Worm (Caenorhabditis elegans): ENCODE data around the gene R05H5.3.

Gene R05H5.3

DNA sequence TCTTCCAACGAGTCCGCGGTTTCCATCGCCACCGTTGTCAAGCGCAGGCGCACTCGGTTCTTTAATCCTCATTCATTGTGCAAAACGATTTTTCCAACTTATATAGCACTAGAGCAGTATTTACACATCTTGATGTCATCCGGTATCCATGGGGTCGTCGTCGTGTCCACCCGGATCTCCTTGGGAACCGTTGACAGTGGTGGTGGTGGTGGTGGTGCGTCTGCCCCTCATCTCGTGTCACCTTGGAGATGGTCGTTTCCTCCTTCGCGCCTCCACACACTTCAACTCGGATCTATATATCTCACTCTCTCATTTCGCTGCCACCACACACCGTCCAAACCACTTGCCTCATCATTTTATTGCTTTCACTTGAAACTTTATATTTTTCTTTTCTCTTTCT, 34.6 kb upstream of the R05H5.3 start:
- TF ChIP-seq mdl-1 (tag; optimal IDR thresholded peaks at IDR 0.05) (no peak), dpl-1 (GFP tag; optimal IDR thresholded peaks at IDR 0.05) (no peak), fkh-8 (tag; optimal IDR thresholded peaks at IDR 0.05) (peak; percentile 63)

DNA sequence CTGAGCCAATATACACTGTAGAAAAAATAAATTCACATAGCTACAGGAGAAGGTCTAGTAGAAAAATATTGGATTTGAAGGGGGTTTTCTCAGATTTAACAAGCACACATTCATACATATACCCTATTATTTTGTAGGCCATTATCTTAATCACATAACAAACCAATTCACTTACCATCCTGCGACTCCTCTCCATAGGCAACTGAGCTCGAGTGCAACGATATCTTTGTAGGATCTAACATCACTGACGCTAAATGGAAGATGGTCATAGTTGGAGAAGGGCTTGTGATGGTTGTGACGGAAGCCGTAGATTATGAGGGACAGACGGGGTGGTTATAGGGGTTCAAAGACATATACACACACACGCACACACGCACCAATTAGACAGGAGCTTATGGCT, 33.3 kb upstream of the R05H5.3 start:
- TF ChIP-seq efl-1 (optimal IDR thresholded peaks at IDR 0.05), result no peak
- peak in 1 of 2 experiments; percentile 59 for TF ChIP-seq efl-1 (GFP tag; optimal IDR thresholded peaks at IDR 0.05 in 1 of 2)
- no peak for TF ChIP-seq ets-5 (GFP tag; IDR thresholded peaks at IDR 0.05)

DNA sequence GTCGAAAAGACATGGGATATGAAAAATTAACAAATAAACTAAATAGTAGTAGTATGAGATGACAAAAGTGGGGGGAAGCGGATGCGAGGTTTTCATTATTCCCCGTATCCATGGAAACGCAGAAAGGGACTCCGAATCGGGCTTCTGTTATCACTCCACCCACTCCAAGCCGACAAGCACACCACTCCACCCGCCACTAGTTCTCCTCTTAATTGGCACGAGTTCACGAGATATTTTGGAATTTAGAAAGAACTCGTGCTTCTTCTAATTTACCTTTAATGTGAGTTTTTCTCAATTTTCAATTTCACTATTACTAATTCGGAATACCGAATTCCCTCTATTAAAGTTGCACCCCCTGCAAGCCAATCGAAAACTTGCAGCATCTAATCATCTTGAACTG, 31.1 kb upstream of the R05H5.3 start:
- TF ChIP-seq Y116A8C.19 (tag; optimal IDR thresholded peaks at IDR 0.05; ENCODE audit: borderline replicate concordance) (no peak), nhr-76 (tag; optimal IDR thresholded peaks at IDR 0.05) (no peak), nhr-237 (tag; optimal IDR thresholded peaks at IDR 0.05) (no peak), elt-3 (tag; optimal IDR thresholded peaks at IDR 0.05) (no peak), irx-1 (tag; optimal IDR thresholded peaks at IDR 0.05) (no peak), nhr-11 (tag; optimal IDR thresholded peaks at IDR 0.05) (no peak), mdl-1 (tag; optimal IDR thresholded peaks at IDR 0.05) (no peak), fkh-10 (GFP tag; optimal IDR thresholded peaks at IDR 0.05) (no peak), pax-3 (tag; optimal IDR thresholded peaks at IDR 0.05) (no peak), fkh-8 (tag; optimal IDR thresholded peaks at IDR 0.05) (peak; percentile 57), mef-2 (tag; optimal IDR thresholded peaks at IDR 0.05) (no peak), C04F5.9 (tag; optimal IDR thresholded peaks at IDR 0.05) (no peak), nhr-47 (tag; optimal IDR thresholded peaks at IDR 0.05) (no peak), dsc-1 (tag; optimal IDR thresholded peaks at IDR 0.05) (peak; percentile 37)

DNA sequence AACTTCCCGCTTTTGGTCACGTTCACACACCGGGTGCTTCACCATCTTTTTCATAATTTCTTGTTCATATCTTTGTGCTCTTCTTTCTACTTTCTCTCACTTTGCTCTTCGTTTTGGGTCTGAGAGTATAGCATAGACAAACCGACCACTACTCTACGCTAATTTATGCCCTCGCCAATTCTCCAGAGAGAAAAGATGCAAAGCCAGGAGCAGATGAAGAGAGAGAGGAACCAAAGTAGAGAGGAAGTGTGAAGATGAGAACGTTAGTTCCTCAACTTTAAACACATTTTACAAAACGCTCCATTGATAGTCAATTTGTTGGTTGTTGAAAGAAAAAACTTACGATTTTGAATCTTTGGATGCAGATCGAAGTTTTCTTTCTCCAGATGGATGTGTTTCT, 29.7 kb upstream of the R05H5.3 start:
- no peak for TF ChIP-seq pag-3 (tag; optimal IDR thresholded peaks at IDR 0.05; ENCODE audit: borderline replicate concordance, insufficient read depth)
- TF ChIP-seq fos-1 (tag; optimal IDR thresholded peaks at IDR 0.05), result no peak
- TF ChIP-seq efl-1 (optimal IDR thresholded peaks at IDR 0.05), result no peak
- peak in 1 of 2 experiments; percentile 91 for TF ChIP-seq efl-1 (GFP tag; optimal IDR thresholded peaks at IDR 0.05 in 1 of 2)
- no peak for TF ChIP-seq efl-3 (GFP tag; optimal IDR thresholded peaks at IDR 0.05)
- no peak for TF ChIP-seq ceh-8 (GFP tag; optimal IDR thresholded peaks at IDR 0.05)

DNA sequence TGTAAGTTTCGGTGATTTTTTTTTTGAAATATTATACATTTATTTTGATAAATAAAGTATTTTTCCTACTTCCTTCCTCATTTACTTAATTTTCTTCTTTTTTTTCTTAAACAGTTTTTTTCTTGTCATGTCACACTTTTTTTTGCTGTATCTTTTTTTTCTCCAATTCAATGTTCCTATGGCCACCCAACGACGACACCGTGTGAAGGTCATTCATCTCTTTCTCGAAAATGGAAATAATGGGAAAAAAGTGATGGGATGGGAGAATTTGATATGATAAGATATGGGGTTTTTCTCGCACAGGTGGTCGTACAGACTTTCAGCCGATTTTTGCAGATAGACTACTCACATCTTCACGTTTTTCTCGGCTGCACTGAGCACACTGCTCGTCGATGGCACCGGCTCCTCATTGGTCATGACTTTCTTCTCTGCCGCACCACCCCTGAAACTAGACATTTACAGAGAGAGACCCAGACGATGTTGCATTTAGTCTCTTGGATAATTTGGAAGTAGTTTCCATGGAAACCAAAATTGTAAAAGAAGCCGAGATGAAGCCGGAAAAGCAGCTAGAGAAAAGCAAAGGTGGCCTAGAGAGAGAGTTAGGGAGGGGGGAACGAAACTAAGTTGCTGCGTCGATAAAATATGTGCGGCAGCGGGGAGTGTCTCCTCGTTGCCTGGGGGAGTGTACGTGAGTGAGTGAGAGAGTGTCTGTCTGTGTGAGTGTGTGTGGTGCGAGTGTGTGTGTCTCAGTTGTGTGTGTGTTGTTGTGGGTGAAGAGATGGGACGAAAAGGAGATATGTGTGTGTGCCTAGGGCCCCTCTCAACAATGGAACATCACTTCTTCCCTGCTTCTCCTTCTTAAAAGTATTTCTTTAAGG, 28.3 kb upstream of the R05H5.3 start, which contains the start of gene daf-19:
daf-19 (minus strand) TSS at position 442 of the 878 bp plus-strand sequence.
- TF ChIP-seq snpc-4 (tag; optimal IDR thresholded peaks at IDR 0.05), result no peak
- no peak for TF ChIP-seq lin-13 (GFP tag; optimal IDR thresholded peaks at IDR 0.05)
- no peak for TF ChIP-seq nhr-85 (tag)
- no peak for TF ChIP-seq nhr-237 (tag; optimal IDR thresholded peaks at IDR 0.05)
- TF ChIP-seq swsn-7 (tag; optimal IDR thresholded peaks at IDR 0.05), result peak; percentile 63
- no peak for TF ChIP-seq hpl-2 (GFP tag; optimal IDR thresholded peaks at IDR 0.05)
- TF ChIP-seq irx-1 (tag; optimal IDR thresholded peaks at IDR 0.05), result peak; percentile 39
- peak; percentile 68 for TF ChIP-seq dsc-1 (tag; optimal IDR thresholded peaks at IDR 0.05)
- peak; percentile 60 for TF ChIP-seq pax-3 (tag; optimal IDR thresholded peaks at IDR 0.05)
- TF ChIP-seq C34B4.2 (tag; optimal IDR thresholded peaks at IDR 0.05), result no peak
- TF ChIP-seq elt-3 (tag; optimal IDR thresholded peaks at IDR 0.05), result peak in 2 of 6 experiments; percentile 28 to 88
- peak; percentile 66 for TF ChIP-seq nhr-71 (tag; optimal IDR thresholded peaks at IDR 0.05)
- TF ChIP-seq C16A3.4 (tag; optimal IDR thresholded peaks at IDR 0.05), result peak; percentile 16
- peak; percentile 65 for TF ChIP-seq nhr-11 (tag; optimal IDR thresholded peaks at IDR 0.05)
- TF ChIP-seq pqm-1 (tag; optimal IDR thresholded peaks at IDR 0.05), result no peak
- TF ChIP-seq grh-1 (GFP tag; IDR thresholded peaks at IDR 0.05), result no peak
- no peak for TF ChIP-seq vab-15 (tag; optimal IDR thresholded peaks at IDR 0.05)
- no peak for TF ChIP-seq nhr-84 (tag; optimal IDR thresholded peaks at IDR 0.05)
- TF ChIP-seq skn-1 (tag; optimal IDR thresholded peaks at IDR 0.05), result peak; percentile 49
- TF ChIP-seq unc-86 (tag; optimal IDR thresholded peaks at IDR 0.05), result peak; percentile 52
- TF ChIP-seq mep-1 (tag; optimal IDR thresholded peaks at IDR 0.05), result peak; percentile 55
- peak; percentile 50 for TF ChIP-seq rnt-1 (tag; optimal IDR thresholded peaks at IDR 0.05)
- TF ChIP-seq snu-23 (GFP tag; optimal IDR thresholded peaks at IDR 0.05), result peak; percentile 70
- no peak for TF ChIP-seq lin-39 (tag; optimal IDR thresholded peaks at IDR 0.05)
- peak; percentile 52 for TF ChIP-seq nhr-20 (tag; optimal IDR thresholded peaks at IDR 0.05)
- TF ChIP-seq unc-98 (GFP tag; IDR thresholded peaks at IDR 0.05), result no peak
- TF ChIP-seq F16B12.6 (tag; optimal IDR thresholded peaks at IDR 0.05), result no peak
- peak; percentile 35 for TF ChIP-seq fkh-10 (GFP tag; optimal IDR thresholded peaks at IDR 0.05)

Measured in whole organism, L1 larva.